Fruit fly (Drosophila melanogaster) whole organism, adult: ENCODE results near the gene PlexA.

Experiments
- CG11617 ChIP-seq: fragments of 200-800 bp; sonication (Bioruptor generic); optimal IDR thresholded peaks from 2 replicates; lab custom pipeline; 2017; ENCODE audit warnings: mild to moderate bottlenecking, missing biosample characterization, missing genetic modification reagents, missing genetic modification characterization
- CG12768 ChIP-seq: fragments of 200-800 bp; sonication (Bioruptor generic); optimal IDR thresholded peaks from 2 replicates; lab custom pipeline; 2017; ENCODE audit warnings: missing biosample characterization, missing genetic modification characterization, mild to moderate bottlenecking, moderate library complexity, missing genetic modification reagents
- CG14711 ChIP-seq: fragments of 200-800 bp; sonication (Bioruptor generic); optimal IDR thresholded peaks from 2 replicates; lab custom pipeline; 2018; ENCODE audit warnings: missing biosample characterization, mild to moderate bottlenecking, missing genetic modification characterization, moderate library complexity
- CG1620 ChIP-seq: fragments of 200-800 bp; sonication (Bioruptor generic); optimal IDR thresholded peaks from 2 replicates; lab custom pipeline; 2016; ENCODE audit warnings: missing biosample characterization, missing genetic modification characterization
- CG33017 ChIP-seq: fragments of 200-800 bp; sonication (Bioruptor generic); optimal IDR thresholded peaks from 2 replicates; lab custom pipeline; 2018; ENCODE audit warnings: missing biosample characterization, mild to moderate bottlenecking, missing genetic modification characterization, moderate library complexity
- CG5204 ChIP-seq: fragments of 200-800 bp; sonication (Bioruptor generic); optimal IDR thresholded peaks from 2 replicates; lab custom pipeline; 2016; ENCODE audit warnings: missing biosample characterization, missing genetic modification characterization
- CG7045 ChIP-seq: fragments of 200-800 bp; sonication (Bioruptor generic); optimal IDR thresholded peaks from 2 replicates; lab custom pipeline; 2017; ENCODE audit warnings: missing biosample characterization, mild to moderate bottlenecking, missing genetic modification characterization
- CG7101 ChIP-seq: fragments of 200-800 bp; sonication (Bioruptor generic); optimal IDR thresholded peaks from 2 replicates; lab custom pipeline; 2018; ENCODE audit warnings: missing biosample characterization, mild to moderate bottlenecking, missing genetic modification characterization, moderate library complexity
- Clk ChIP-seq: fragments of 200-800 bp; sonication (Bioruptor generic); optimal IDR thresholded peaks from 2 replicates; lab custom pipeline; 2017; ENCODE audit warnings: missing biosample characterization, missing genetic modification characterization
- Crg-1 ChIP-seq: fragments of 200-800 bp; sonication (Bioruptor generic); optimal IDR thresholded peaks from 2 replicates; lab custom pipeline; 2016; ENCODE audit warnings: missing biosample characterization, missing genetic modification characterization
- Hr96 ChIP-seq: fragments of 200-800 bp; sonication (Bioruptor generic); optimal IDR thresholded peaks from 2 replicates; lab custom pipeline; 2016; ENCODE audit warnings: missing biosample characterization, missing genetic modification characterization
- Mnt ChIP-seq: fragments of 200-800 bp; sonication (Bioruptor generic); optimal IDR thresholded peaks from 2 replicates; lab custom pipeline; 2016; ENCODE audit warnings: missing biosample characterization, mild to moderate bottlenecking, missing genetic modification characterization
- bab1 ChIP-seq: fragments of 200-800 bp; sonication (Bioruptor generic); optimal IDR thresholded peaks from 3 replicates; lab custom pipeline; 2019; ENCODE audit warnings: missing biosample characterization, mild to moderate bottlenecking, missing genetic modification characterization, moderate library complexity
- cic ChIP-seq: fragments of 200-800 bp; sonication (Bioruptor generic); optimal IDR thresholded peaks from 2 replicates; lab custom pipeline; 2017; ENCODE audit warnings: missing biosample characterization, mild to moderate bottlenecking, missing genetic modification characterization, moderate library complexity
- cnc ChIP-seq, 2 experiments: fragments of >200 bp; optimal IDR thresholded peaks; 2 replicates each; lab custom pipeline; 2017
- kay ChIP-seq: fragments of 200-800 bp; sonication (Bioruptor generic); peaks from one replicate; lab custom pipeline; 2016; ENCODE audit warnings: missing biosample characterization, missing genetic modification characterization, borderline replicate concordance
- ovo ChIP-seq: fragments of 200-800 bp; sonication (Bioruptor generic); optimal IDR thresholded peaks from 2 replicates; lab custom pipeline; 2016; ENCODE audit warnings: missing biosample characterization, missing genetic modification characterization
- pad ChIP-seq: fragments of 200-800 bp; sonication (Bioruptor generic); optimal IDR thresholded peaks from 3 replicates; lab custom pipeline; 2017; ENCODE audit warnings: missing biosample characterization, missing genetic modification characterization, mild to moderate bottlenecking, moderate library complexity, missing genetic modification reagents
- tj ChIP-seq: fragments of 200-800 bp; sonication (Bioruptor generic); optimal IDR thresholded peaks from 3 replicates; lab custom pipeline; 2017; ENCODE audit warnings: missing biosample characterization, mild to moderate bottlenecking, missing genetic modification characterization, moderate library complexity
- toe ChIP-seq: fragments of 200-800 bp; sonication (Bioruptor generic); optimal IDR thresholded peaks from 2 replicates; lab custom pipeline; 2016; ENCODE audit warnings: missing biosample characterization, missing genetic modification characterization

PlexA gene

DNA sequence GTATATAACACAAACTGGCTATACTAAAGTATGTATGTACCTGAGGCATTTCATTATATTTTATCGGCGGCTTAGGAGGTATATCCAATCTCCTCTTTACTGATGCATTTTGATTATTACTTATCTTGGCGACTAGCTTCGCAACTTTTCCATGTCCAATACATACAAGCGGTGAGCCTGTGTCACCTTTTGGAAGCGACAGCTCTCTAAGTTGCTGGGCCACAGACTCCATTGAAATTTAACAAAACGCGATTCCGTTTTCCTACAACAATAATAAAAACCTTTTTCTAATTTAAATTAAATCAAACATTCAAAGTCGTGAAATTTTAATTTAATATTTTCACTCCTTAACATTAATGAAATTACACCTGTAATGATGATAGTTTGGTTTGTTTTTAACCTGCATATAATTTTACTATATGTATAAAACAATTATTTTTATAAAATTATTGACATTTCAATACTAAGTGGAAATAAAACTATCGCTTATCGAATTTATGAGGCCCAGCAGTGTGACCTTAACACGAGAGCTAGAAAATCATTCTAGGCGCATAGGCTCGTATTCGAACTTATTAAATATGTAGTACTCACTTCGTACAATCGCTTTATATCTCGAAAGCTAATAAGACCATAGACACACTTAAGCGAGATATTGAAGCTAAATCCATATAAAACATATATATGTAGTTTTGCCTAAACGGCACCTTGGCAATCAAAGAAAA is 33.6 kb upstream of the PlexA start, which contains the start of gene apolpp:
Gene apolpp (plus strand): TSS at position 597 of the 722 bp plus-strand sequence.
- TF ChIP-seq Crg-1 (GFP tag; lab: Kevin White, UChicago): no peak
- TF ChIP-seq Mnt (GFP tag; lab: Kevin White, UChicago): no peak
- no peak for TF ChIP-seq CG33017 (tag; lab: Kevin White, UChicago)
- no peak for TF ChIP-seq pad (GFP tag; lab: Kevin White, UChicago)
- TF ChIP-seq CG7101 (tag; lab: Kevin White, UChicago): peak; percentile 12
- no peak for TF ChIP-seq cnc (optimal IDR thresholded peaks at IDR 0.05; lab: Kevin White, UChicago)
- TF ChIP-seq CG12768 (GFP tag; lab: Kevin White, UChicago): no peak
- TF ChIP-seq cic: no peak
- no peak for TF ChIP-seq tj
- no peak for TF ChIP-seq CG11617 (GFP tag; lab: Kevin White, UChicago)
- TF ChIP-seq toe: peak; percentile 42
- TF ChIP-seq bab1: peak; percentile 1
- TF ChIP-seq Clk: no peak
- TF ChIP-seq CG14711 (tag; lab: Kevin White, UChicago): peak; percentile 19
- TF ChIP-seq Hr96 (GFP tag; lab: Kevin White, UChicago): no peak
- TF ChIP-seq CG1620 (GFP tag; lab: Kevin White, UChicago): peak; percentile 3
- TF ChIP-seq kay (GFP tag; lab: Kevin White, UChicago): peak; percentile 54
- TF ChIP-seq CG5204: no peak
- TF ChIP-seq CG7045 (GFP tag; lab: Kevin White, UChicago): no peak
- no peak for TF ChIP-seq ovo (GFP tag; lab: Kevin White, UChicago)

DNA sequence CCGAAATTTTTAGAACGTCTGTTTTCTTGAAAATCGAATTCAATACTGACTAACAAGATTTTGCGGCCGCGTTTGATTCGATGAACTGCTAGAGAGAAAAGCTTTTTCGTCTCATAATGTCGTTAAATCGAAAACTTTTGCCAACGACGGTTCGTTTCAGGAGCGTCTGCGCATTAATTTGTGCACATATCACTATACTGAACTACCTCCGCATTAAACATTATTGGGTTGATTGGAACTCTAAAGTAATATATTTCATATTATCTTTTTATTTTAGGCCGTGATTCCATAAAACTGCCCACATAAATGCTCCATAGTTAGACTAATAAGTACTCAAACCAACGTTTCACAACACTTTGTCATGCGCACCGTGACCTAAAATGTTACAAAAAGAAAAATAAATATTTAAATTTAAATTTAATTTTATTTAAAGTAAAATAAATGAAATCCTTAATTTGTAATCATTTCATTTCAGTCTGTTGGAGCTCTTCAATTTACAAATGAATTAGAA is 26.8 kb upstream of the PlexA start, which contains the start of gene CaMKII:
Gene CaMKII (minus strand): TSS at position 51 of the 511 bp plus-strand sequence.
- no peak for TF ChIP-seq bab1
- TF ChIP-seq ovo (GFP tag; lab: Kevin White, UChicago): no peak
- no peak for TF ChIP-seq tj
- TF ChIP-seq cic: peak; percentile 7
- no peak for TF ChIP-seq CG5204
- no peak for TF ChIP-seq kay (GFP tag; lab: Kevin White, UChicago)
- no peak for TF ChIP-seq cnc (optimal IDR thresholded peaks at IDR 0.05; lab: Kevin White, UChicago)
- no peak for TF ChIP-seq toe
- no peak for TF ChIP-seq CG14711 (tag; lab: Kevin White, UChicago)
- TF ChIP-seq Clk: no peak
- TF ChIP-seq CG12768 (GFP tag; lab: Kevin White, UChicago): peak; percentile 26
- TF ChIP-seq CG33017 (tag; lab: Kevin White, UChicago): no peak
- TF ChIP-seq Crg-1 (GFP tag; lab: Kevin White, UChicago): peak; percentile 26
- TF ChIP-seq CG7045 (GFP tag; lab: Kevin White, UChicago): no peak
- peak; percentile 17 for TF ChIP-seq CG7101 (tag; lab: Kevin White, UChicago)
- no peak for TF ChIP-seq Hr96 (GFP tag; lab: Kevin White, UChicago)
- peak; percentile 18 for TF ChIP-seq CG11617 (GFP tag; lab: Kevin White, UChicago)
- TF ChIP-seq CG1620 (GFP tag; lab: Kevin White, UChicago): no peak
- TF ChIP-seq pad (GFP tag; lab: Kevin White, UChicago): peak; percentile 10
- TF ChIP-seq Mnt (GFP tag; lab: Kevin White, UChicago): no peak

DNA sequence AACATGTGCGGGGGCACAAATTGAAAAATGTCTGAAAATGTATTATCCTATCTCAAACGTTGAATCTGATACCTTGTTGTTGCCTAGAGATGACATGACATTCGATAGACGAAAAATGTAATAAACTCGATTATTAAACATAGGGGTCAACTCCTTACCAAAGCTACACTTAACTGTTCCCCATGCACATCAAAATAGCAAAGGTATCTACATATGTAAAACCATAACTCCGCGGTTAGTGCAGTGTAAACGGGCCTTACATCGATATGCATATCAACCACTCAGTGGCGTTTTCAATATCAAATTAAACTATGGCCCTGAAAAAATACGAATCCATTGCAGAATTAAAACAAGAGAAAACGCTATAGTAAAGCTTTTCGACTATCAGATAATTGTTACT is 24.4 kb upstream of the PlexA start:
- TF ChIP-seq bab1 (peak; percentile 35), CG14711 (tag; lab: Kevin White, UChicago) (peak; percentile 24), CG12768 (GFP tag; lab: Kevin White, UChicago) (no peak), CG7101 (tag; lab: Kevin White, UChicago) (peak; percentile 3)

DNA sequence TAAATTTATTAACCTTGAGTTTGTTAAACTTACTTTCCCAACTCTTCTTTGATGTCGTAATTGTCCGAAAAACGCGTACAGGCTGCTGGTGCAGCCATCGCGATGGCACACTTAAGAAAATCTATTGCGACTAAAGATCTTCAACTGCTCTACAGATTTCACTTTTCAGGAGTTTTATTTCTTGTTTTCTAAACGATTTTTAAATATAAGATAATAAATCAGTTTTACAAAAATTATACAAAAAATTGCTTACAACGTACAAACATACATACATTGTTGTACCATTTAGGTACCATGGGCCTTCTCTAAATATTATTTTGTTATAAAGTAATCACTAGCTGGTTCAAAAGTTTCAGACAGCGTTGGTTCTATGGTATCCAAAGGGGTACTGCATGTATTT is 23.5 kb upstream of the PlexA start:
- TF ChIP-seq Crg-1 (GFP tag; lab: Kevin White, UChicago): no peak
- TF ChIP-seq kay (GFP tag; lab: Kevin White, UChicago): peak; percentile 95

DNA sequence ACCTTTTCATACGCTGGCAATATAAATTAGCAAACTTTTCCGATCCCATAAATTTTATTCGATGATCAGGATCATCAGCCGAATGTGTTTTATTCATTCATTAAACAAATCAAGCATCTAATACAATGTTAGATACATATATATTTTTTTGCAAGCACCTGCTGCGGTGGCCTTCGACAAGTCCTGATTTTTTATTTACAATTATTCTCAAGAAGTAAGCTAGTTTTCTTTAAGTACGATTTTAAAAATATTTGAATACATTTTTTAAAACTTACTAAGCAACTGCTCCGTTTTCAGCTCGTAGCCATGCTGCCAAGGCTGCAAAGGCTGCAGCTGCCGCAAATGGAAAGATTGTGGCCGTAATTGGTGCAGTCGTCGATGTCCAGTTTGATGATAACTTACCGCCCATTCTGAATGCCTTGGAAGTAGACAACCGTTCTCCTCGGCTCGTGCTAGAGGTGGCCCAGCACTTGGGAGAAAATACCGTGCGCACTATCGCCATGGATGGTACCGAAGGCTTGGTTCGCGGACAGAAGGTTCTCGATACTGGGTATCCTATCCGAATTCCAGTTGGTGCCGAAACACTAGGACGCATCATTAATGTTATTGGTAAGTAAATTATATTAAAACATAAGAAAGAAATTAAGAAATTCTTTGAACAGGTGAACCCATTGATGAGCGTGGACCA is 5.9 kb upstream of the PlexA start:
- TF ChIP-seq kay (GFP tag; lab: Kevin White, UChicago) (peak; percentile 72), pad (GFP tag; lab: Kevin White, UChicago) (no peak), CG14711 (tag; lab: Kevin White, UChicago) (no peak)

DNA sequence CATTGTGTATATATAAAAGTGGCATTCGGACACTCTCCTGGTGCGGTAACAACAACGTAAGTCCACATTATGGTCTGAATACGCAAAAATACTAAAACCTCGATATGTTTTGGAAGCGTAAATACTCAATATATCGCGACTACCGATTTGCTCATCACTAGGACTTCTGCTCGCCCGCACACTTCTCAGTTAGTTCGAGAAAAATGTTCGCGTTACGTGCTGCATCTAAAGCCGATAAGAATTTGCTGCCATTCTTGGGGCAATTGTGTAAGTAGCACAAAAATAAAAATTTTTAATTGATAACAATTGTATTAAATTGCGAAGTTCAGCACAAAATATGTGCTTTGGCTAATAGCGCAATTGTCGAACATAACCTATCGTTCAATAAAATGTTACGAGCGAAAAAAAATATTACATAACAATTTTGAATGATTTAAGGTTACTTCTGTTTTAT is 4.8 kb upstream of the PlexA start, which contains the start of gene CG11076:
Gene CG11076 (minus strand): TSS at position 71 of the 454 bp plus-strand sequence.
- no peak for TF ChIP-seq Hr96 (GFP tag; lab: Kevin White, UChicago)
- no peak for TF ChIP-seq Crg-1 (GFP tag; lab: Kevin White, UChicago)
- TF ChIP-seq tj: peak; percentile 49
- TF ChIP-seq CG7045 (GFP tag; lab: Kevin White, UChicago): peak; percentile 17
- TF ChIP-seq CG1620 (GFP tag; lab: Kevin White, UChicago): peak; percentile 46
- no peak for TF ChIP-seq cnc (optimal IDR thresholded peaks at IDR 0.05; lab: Kevin White, UChicago)
- TF ChIP-seq CG12768 (GFP tag; lab: Kevin White, UChicago): peak; percentile 3
- TF ChIP-seq bab1: peak; percentile 87
- peak; percentile 48 for TF ChIP-seq CG5204
- TF ChIP-seq toe: no peak
- TF ChIP-seq Clk: no peak
- peak; percentile 48 for TF ChIP-seq CG7101 (tag; lab: Kevin White, UChicago)
- peak; percentile 21 for TF ChIP-seq ovo (GFP tag; lab: Kevin White, UChicago)
- peak; percentile 68 for TF ChIP-seq CG33017 (tag; lab: Kevin White, UChicago)
- TF ChIP-seq kay (GFP tag; lab: Kevin White, UChicago): peak; percentile 91
- peak; percentile 45 for TF ChIP-seq CG14711 (tag; lab: Kevin White, UChicago)
- peak; percentile 77 for TF ChIP-seq CG11617 (GFP tag; lab: Kevin White, UChicago)
- peak; percentile 10 for TF ChIP-seq pad (GFP tag; lab: Kevin White, UChicago)
- peak; percentile 85 for TF ChIP-seq Mnt (GFP tag; lab: Kevin White, UChicago)
- peak; percentile 32 for TF ChIP-seq cic
